Fruit fly (Drosophila melanogaster) whole organism, embryonic: ENCODE data around the gene tw.
A peak's percentile ranks its signal among the peaks of the same experiment; 100 is the strongest.

ENCODE experiments used
- ATbp ChIP-seq: fragments of 200-800 bp; sonication (Bioruptor generic); optimal IDR thresholded peaks from 2 replicates; lab custom pipeline; 2017; ENCODE audit warnings: missing biosample characterization, mild to moderate bottlenecking, missing genetic modification characterization, missing genetic modification reagents
- Antp ChIP-seq: fragments of 200-800 bp; sonication (Bioruptor generic); optimal IDR thresholded peaks from 3 replicates; lab custom pipeline; 2016; ENCODE audit warnings: missing biosample characterization, missing genetic modification characterization
- C15 ChIP-seq: fragments of 200-800 bp; sonication (Bioruptor generic); IDR thresholded peaks from 3 replicates; pipeline ENCODE4 v1.3.6; 2022; ENCODE audit warnings: missing biosample characterization, missing genetic modification characterization
- CG12071 ChIP-seq: fragments of 200-800 bp; sonication (Bioruptor generic); optimal IDR thresholded peaks from 3 replicates; lab custom pipeline; 2018; ENCODE audit warnings: missing biosample characterization, mild to moderate bottlenecking, missing genetic modification characterization
- CG1529 ChIP-seq: fragments of 200-800 bp; sonication (Bioruptor generic); optimal IDR thresholded peaks from 3 replicates; lab custom pipeline; 2018; ENCODE audit warnings: missing biosample characterization, missing genetic modification characterization
- CG15514 ChIP-seq: fragments of 200-800 bp; sonication (Bioruptor generic); optimal IDR thresholded peaks from 3 replicates; lab custom pipeline; 2017; ENCODE audit warnings: missing biosample characterization, missing genetic modification characterization, mild to moderate bottlenecking, moderate library complexity, missing genetic modification reagents
- CG1647 ChIP-seq: fragments of 200-800 bp; sonication (Bioruptor generic); optimal IDR thresholded peaks from 3 replicates; lab custom pipeline; 2016; ENCODE audit warnings: missing biosample characterization, missing genetic modification characterization
- CG17186 ChIP-seq: fragments of 200-800 bp; sonication (Bioruptor generic); optimal IDR thresholded peaks from 3 replicates; lab custom pipeline; 2017; ENCODE audit warnings: missing biosample characterization, missing genetic modification reagents, missing genetic modification characterization
- CG17328 ChIP-seq: fragments of 200-800 bp; sonication (Bioruptor generic); IDR thresholded peaks from 2 replicates; pipeline ENCODE4 v1.3.6; 2022; ENCODE audit warnings: missing biosample characterization, missing genetic modification characterization
- CG17385 ChIP-seq: fragments of 200-800 bp; sonication (Bioruptor generic); optimal IDR thresholded peaks from 3 replicates; lab custom pipeline; 2018; ENCODE audit warnings: missing biosample characterization, mild to moderate bottlenecking, missing genetic modification characterization
- CG30403 ChIP-seq: fragments of 200-800 bp; sonication (Bioruptor generic); optimal IDR thresholded peaks from 3 replicates; lab custom pipeline; 2016; ENCODE audit warnings: missing biosample characterization, missing genetic modification characterization
- CG3726 ChIP-seq: fragments of 200-800 bp; sonication (Bioruptor generic); IDR thresholded peaks from 3 replicates; pipeline ENCODE4, ENCODE4 v1.3.6; 2022; ENCODE audit warnings: missing biosample characterization, missing genetic modification characterization
- CG4360 ChIP-seq: fragments of 200-800 bp; sonication (Bioruptor generic); IDR thresholded peaks from 2 replicates; pipeline ENCODE4 v1.3.6; 2022; ENCODE audit warnings: missing biosample characterization, missing genetic modification characterization
- CG4424 ChIP-seq: fragments of 200-800 bp; sonication (Bioruptor generic); optimal IDR thresholded peaks from 3 replicates; lab custom pipeline; 2016; ENCODE audit warnings: missing biosample characterization, missing genetic modification characterization
- CG5180 ChIP-seq: fragments of 200-800 bp; sonication (Bioruptor generic); optimal IDR thresholded peaks from 3 replicates; lab custom pipeline; 2017; ENCODE audit warnings: missing biosample characterization, missing genetic modification characterization, mild to moderate bottlenecking, moderate library complexity, missing genetic modification reagents
- CG7556 ChIP-seq: fragments of 200-800 bp; sonication (Bioruptor generic); optimal IDR thresholded peaks from 2 replicates; lab custom pipeline; 2017; ENCODE audit warnings: missing biosample characterization, mild to moderate bottlenecking, missing genetic modification characterization
- CG8924 ChIP-seq: fragments of 200-800 bp; optimal IDR thresholded peaks from 3 replicates; lab custom pipeline; 2019; ENCODE audit warnings: missing biosample characterization, mild to moderate bottlenecking, missing genetic modification characterization, moderate library complexity
- CG8944 ChIP-seq: fragments of 200-800 bp; sonication (Bioruptor generic); optimal IDR thresholded peaks from 3 replicates; lab custom pipeline; 2016; ENCODE audit warnings: missing biosample characterization, missing genetic modification characterization
- CG9727 ChIP-seq: fragments of 200-800 bp; sonication (Bioruptor generic); optimal IDR thresholded peaks from 3 replicates; lab custom pipeline; 2017; ENCODE audit warnings: missing biosample characterization, mild to moderate bottlenecking, missing genetic modification characterization
- CoRest ChIP-seq: fragments of 200-800 bp; sonication (Bioruptor generic); optimal IDR thresholded peaks from 3 replicates; lab custom pipeline; 2018; ENCODE audit warnings: missing biosample characterization, mild to moderate bottlenecking, missing genetic modification characterization, moderate library complexity
- Dfd ChIP-seq, 2 experiments: fragments of >200 bp; optimal IDR thresholded peaks; 2 replicates each; lab custom pipeline; 2017; ENCODE audit warnings: missing biosample characterization in 2 of 2, missing genetic modification characterization in 2 of 2
- Drgx ChIP-seq: fragments of 200-800 bp; sonication (Bioruptor generic); IDR thresholded peaks from 2 replicates; pipeline ENCODE4 v1.3.6; 2022; ENCODE audit warnings: missing biosample characterization, missing genetic modification characterization
- H2.0 ChIP-seq: fragments of 200-800 bp; sonication (Bioruptor generic); IDR thresholded peaks from 2 replicates; pipeline ENCODE4 v1.3.6; 2022; ENCODE audit warnings: missing biosample characterization, missing genetic modification characterization
- Lim3 ChIP-seq: fragments of 200-800 bp; sonication (Bioruptor generic); IDR thresholded peaks from 2 replicates; pipeline ENCODE4 v1.3.6; 2022; ENCODE audit warnings: missing biosample characterization, missing genetic modification characterization
- NfI ChIP-seq: fragments of 200-800 bp; sonication (Bioruptor generic); optimal IDR thresholded peaks from 3 replicates; lab custom pipeline; 2018; ENCODE audit warnings: missing biosample characterization, mild to moderate bottlenecking, missing genetic modification characterization, moderate library complexity
- Ptx1 ChIP-seq: fragments of 200-800 bp; sonication (Bioruptor generic); IDR thresholded peaks from 2 replicates; pipeline ENCODE4 v1.3.6; 2022; ENCODE audit warnings: missing biosample characterization, missing genetic modification characterization
- Sox102F ChIP-seq: fragments of 200-800 bp; sonication (Bioruptor generic); optimal IDR thresholded peaks from 2 replicates; lab custom pipeline; 2018; ENCODE audit warnings: missing biosample characterization, mild to moderate bottlenecking, missing genetic modification characterization, moderate library complexity
- Xrp1 ChIP-seq: fragments of 200-800 bp; sonication (Bioruptor generic); IDR thresholded peaks from 2 replicates; pipeline ENCODE4 v1.3.6; 2022; ENCODE audit warnings: missing biosample characterization, missing genetic modification characterization
- ac ChIP-seq: fragments of 200-800 bp; sonication (Bioruptor generic); optimal IDR thresholded peaks from 3 replicates; lab custom pipeline; 2017; ENCODE audit warnings: missing biosample characterization, mild to moderate bottlenecking, missing genetic modification characterization
- ara ChIP-seq: fragments of 200-800 bp; sonication (Bioruptor generic); IDR thresholded peaks from 2 replicates; pipeline ENCODE4 v1.3.6; 2022; ENCODE audit warnings: missing biosample characterization, missing genetic modification characterization
- bsh ChIP-seq, 2 experiments: fragments of 200-800 bp; sonication (Bioruptor generic); optimal IDR thresholded peaks; 2 replicates each; lab custom pipeline; 2017 to 2018; ENCODE audit warnings: mild to moderate bottlenecking in 2 of 2, missing biosample characterization in 2 of 2, missing genetic modification characterization in 2 of 2, moderate library complexity in 1 of 2
- crol ChIP-seq: fragments of 200-800 bp; sonication (Bioruptor generic); IDR thresholded peaks from 2 replicates; pipeline ENCODE4 v1.3.6; 2022; ENCODE audit warnings: missing biosample characterization, missing genetic modification characterization
- crp ChIP-seq, 2 experiments: fragments of 200-800 bp; sonication (Bioruptor generic); optimal IDR thresholded peaks; 2 replicates in 1 of 2; 3 replicates in 1 of 2; lab custom pipeline; 2017; ENCODE audit warnings: missing biosample characterization in 2 of 2, missing genetic modification characterization in 2 of 2, mild to moderate bottlenecking in 1 of 2, moderate library complexity in 1 of 2
- dysf ChIP-seq: fragments of 200-800 bp; sonication (Bioruptor generic); IDR thresholded peaks from 3 replicates; pipeline ENCODE4 v1.3.6; 2022; ENCODE audit warnings: missing biosample characterization, missing genetic modification characterization
- fd96Cb ChIP-seq: fragments of 200-800 bp; sonication (Bioruptor generic); optimal IDR thresholded peaks from 2 replicates; lab custom pipeline; 2018; ENCODE audit warnings: missing biosample characterization, mild to moderate bottlenecking, missing genetic modification characterization, moderate library complexity
- grau ChIP-seq: fragments of 200-800 bp; optimal IDR thresholded peaks from 3 replicates; lab custom pipeline; 2019; ENCODE audit warnings: missing biosample characterization, mild to moderate bottlenecking, missing genetic modification characterization, moderate library complexity
- hkb ChIP-seq, 2 experiments: fragments of 200-800 bp in 1 of 2; fragments of >200 bp in 1 of 2; sonication (Bioruptor generic) in 1 of 2; IDR thresholded peaks in 1 of 2; optimal IDR thresholded peaks in 1 of 2; 2 replicates each; pipeline versions ENCODE4 v1.3.6 to Lab custom; 2017 to 2022; ENCODE audit warnings: missing biosample characterization in 1 of 2, missing genetic modification characterization in 1 of 2
- jumu ChIP-seq: fragments of 200-800 bp; sonication (Bioruptor generic); optimal IDR thresholded peaks from 3 replicates; lab custom pipeline; 2016; ENCODE audit warnings: missing biosample characterization, missing genetic modification characterization
- lilli ChIP-seq: fragments of 200-800 bp; sonication (Bioruptor generic); optimal IDR thresholded peaks from 3 replicates; lab custom pipeline; 2016; ENCODE audit warnings: missing biosample characterization, missing genetic modification characterization
- lola ChIP-seq, 3 experiments: fragments of >200 bp in 2 of 3; fragments of 200-800 bp in 1 of 3; sonication (Bioruptor generic) in 1 of 3; optimal IDR thresholded peaks; 2 replicates each; lab custom pipeline; 2017 to 2019; ENCODE audit warnings: missing biosample characterization in 3 of 3, missing genetic modification characterization in 3 of 3, mild to moderate bottlenecking in 1 of 3, moderate library complexity in 1 of 3
- nau ChIP-seq: fragments of 200-800 bp; sonication (Bioruptor generic); optimal IDR thresholded peaks from 3 replicates; lab custom pipeline; 2017; ENCODE audit warnings: missing biosample characterization, mild to moderate bottlenecking, missing genetic modification characterization, missing genetic modification reagents
- oc ChIP-seq: fragments of 200-800 bp; sonication (Bioruptor generic); optimal IDR thresholded peaks from 2 replicates; lab custom pipeline; 2018; ENCODE audit warnings: missing biosample characterization, mild to moderate bottlenecking, missing genetic modification characterization, moderate library complexity
- pnt ChIP-seq: fragments of 200-800 bp; sonication (Bioruptor generic); optimal IDR thresholded peaks from 3 replicates; lab custom pipeline; 2016; ENCODE audit warnings: missing biosample characterization, missing genetic modification characterization
- ranshi ChIP-seq: fragments of 200-800 bp; sonication (Bioruptor generic); IDR thresholded peaks from 2 replicates; pipeline ENCODE4 v1.3.6; 2022; ENCODE audit warnings: missing biosample characterization, missing genetic modification characterization
- sens ChIP-seq: fragments of 200-800 bp; sonication (Bioruptor generic); peaks from one replicate; lab custom pipeline; 2016; ENCODE audit warnings: missing biosample characterization, missing genetic modification characterization
- toy ChIP-seq: fragments of 200-800 bp; sonication (Bioruptor generic); IDR thresholded peaks from 2 replicates; pipeline ENCODE4 v1.3.6; 2022; ENCODE audit warnings: missing biosample characterization, missing genetic modification characterization
- trh ChIP-seq: fragments of 200-800 bp; sonication (Bioruptor generic); optimal IDR thresholded peaks from 2 replicates; lab custom pipeline; 2016; ENCODE audit warnings: missing biosample characterization, missing genetic modification characterization
- unpg ChIP-seq: fragments of 200-800 bp; sonication (Bioruptor generic); optimal IDR thresholded peaks from 3 replicates; lab custom pipeline; 2018; ENCODE audit warnings: missing biosample characterization, mild to moderate bottlenecking, missing genetic modification characterization, moderate library complexity
- vvl ChIP-seq: fragments of 200-800 bp; sonication (Bioruptor generic); IDR thresholded peaks from 2 replicates; pipeline ENCODE4 v1.3.6; 2022; ENCODE audit warnings: missing biosample characterization, missing genetic modification characterization
- zen ChIP-seq: fragments of 200-800 bp; sonication (Bioruptor generic); optimal IDR thresholded peaks from 3 replicates; lab custom pipeline; 2018; ENCODE audit warnings: missing biosample characterization, mild to moderate bottlenecking, missing genetic modification characterization, moderate library complexity

Gene tw

DNA sequence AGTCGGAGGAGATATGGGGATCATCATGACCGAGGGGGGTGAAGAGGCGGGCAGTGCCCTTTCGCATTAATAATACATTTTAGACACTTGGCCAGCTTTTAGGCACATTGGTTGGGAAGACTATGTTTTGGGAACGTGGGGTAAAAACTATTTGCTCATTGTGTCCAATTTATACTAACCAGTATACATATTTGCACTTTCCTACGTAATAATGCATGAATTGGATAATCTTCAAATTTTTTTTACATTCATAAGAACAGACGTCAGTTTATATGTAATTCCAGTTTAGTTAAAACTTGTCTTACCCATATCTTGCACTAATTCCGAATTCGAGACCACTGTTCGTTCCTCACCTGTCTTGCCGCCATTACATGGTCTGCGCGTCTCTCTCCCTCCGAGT is 5.2 kb upstream of the tw start:
- TF ChIP-seq CG30403 (peak; percentile 10), Sox102F (GFP tag; lab: Kevin White, UChicago) (peak; percentile 30), CG15514 (GFP tag; lab: Kevin White, UChicago) (no peak), CG7556 (GFP tag; lab: Kevin White, UChicago) (peak; percentile 23), CG17328 (GFP tag; lab: Robert Waterston, UW) (0 out of 2 replicates have a peak, but pooled peaks have one; percentile 11), Lim3 (GFP tag; lab: Robert Waterston, UW) (no peak), CG3726 (no peak), lilli (GFP tag; lab: Kevin White, UChicago) (peak; percentile 21), toy (GFP tag; lab: Robert Waterston, UW) (no peak), dysf (GFP tag; lab: Robert Waterston, UW) (peak; percentile 23; the same call in 1 of the 3 replicates), zen (tag; lab: Kevin White, UChicago) (no peak), C15 (no peak), hkb (optimal IDR thresholded peaks at IDR 0.05; lab: Kevin White, UChicago) (no peak), hkb (GFP tag; IDR thresholded peaks at IDR 0.05; lab: Robert Waterston, UW) (0 out of 2 replicates have a peak, but pooled peaks have one; percentile 40), ac (GFP tag; lab: Kevin White, UChicago) (no peak), CG4424 (peak; percentile 18), ara (peak; percentile 34; the same call in 1 of the 2 replicates), CG9727 (GFP tag; lab: Kevin White, UChicago) (peak; percentile 13), Antp (peak; percentile 0), CG5180 (GFP tag; lab: Kevin White, UChicago) (no peak), bsh (GFP tag; optimal IDR thresholded peaks at IDR 0.05; lab: Kevin White, UChicago) (peak; percentile 6 to 47), grau (peak; percentile 33), lola (GFP tag; optimal IDR thresholded peaks at IDR 0.05; lab: Kevin White, UChicago) (peak in 1 of 3 experiments; percentile 10), crp (GFP tag; optimal IDR thresholded peaks at IDR 0.05; lab: Kevin White, UChicago) (no peak), nau (GFP tag; lab: Kevin White, UChicago) (no peak), CG17186 (GFP tag; lab: Kevin White, UChicago) (no peak), CG12071 (no peak), CG8924 (tag; lab: Kevin White, UChicago) (no peak), fd96Cb (peak; percentile 32), CG8944 (GFP tag; lab: Kevin White, UChicago) (no peak), CG1647 (GFP tag; lab: Kevin White, UChicago) (no peak), pnt (GFP tag; lab: Kevin White, UChicago) (no peak), Ptx1 (peak; percentile 37; the same call in 1 of the 2 replicates), Drgx (GFP tag; lab: Robert Waterston, UW) (peak; percentile 45; the same call in 1 of the 2 replicates), Xrp1 (GFP tag; lab: Robert Waterston, UW) (peak; percentile 61), H2.0 (no peak), ATbp (peak; percentile 45), Dfd (GFP tag; optimal IDR thresholded peaks at IDR 0.05; lab: Kevin White, UChicago) (no peak), crol (GFP tag; lab: Robert Waterston, UW) (peak; percentile 27; the same call in 1 of the 2 replicates), sens (GFP tag; lab: Kevin White, UChicago) (peak; percentile 39), CoRest (tag; lab: Kevin White, UChicago) (peak; percentile 19), oc (no peak), vvl (GFP tag; lab: Robert Waterston, UW) (peak; percentile 30; the same call in 1 of the 2 replicates), NfI (GFP tag; lab: Kevin White, UChicago) (peak; percentile 11), CG1529 (GFP tag; lab: Kevin White, UChicago) (no peak), CG4360 (GFP tag; lab: Robert Waterston, UW) (no peak), jumu (peak; percentile 20), ranshi (no peak), unpg (GFP tag; lab: Kevin White, UChicago) (peak; percentile 45), trh (GFP tag; lab: Kevin White, UChicago) (no peak), CG17385 (peak; percentile 14)
